Worm (Caenorhabditis elegans) whole organism, mixed stage, embryonic: ENCODE results near the gene lgx-1.

Experiments used
- bed-3 ChIP-seq: fragments of 200-800 bp; sonication (Bioruptor generic); optimal IDR thresholded peaks from 3 replicates; lab custom pipeline; 2018; ENCODE audit warnings: mild to moderate bottlenecking, missing genetic modification characterization, moderate library complexity, missing compliant biosample characterization
- blmp-1 ChIP-seq: fragments of 150-350 bp; optimal IDR thresholded peaks from 2 replicates; lab custom pipeline; 2014; ENCODE audit warnings: missing biosample characterization, missing genetic modification characterization
- ham-2 ChIP-seq: fragments of 200-800 bp; sonication (Bioruptor generic); optimal IDR thresholded peaks from 2 replicates; lab custom pipeline; 2018; ENCODE audit warnings: mild to moderate bottlenecking, missing genetic modification characterization, missing compliant biosample characterization
- hlh-1 ChIP-seq: fragments of 150-350 bp; optimal IDR thresholded peaks from 2 replicates; lab custom pipeline; 2014; ENCODE audit warnings: missing biosample characterization, missing genetic modification reagents, missing genetic modification characterization
- lin-13 ChIP-seq: fragments of 150-350 bp; optimal IDR thresholded peaks from 2 replicates; lab custom pipeline; 2014; ENCODE audit warnings: missing biosample characterization, missing genetic modification characterization
- nhr-12 ChIP-seq: fragments of 150-350 bp; optimal IDR thresholded peaks from 2 replicates; lab custom pipeline; 2014; ENCODE audit warnings: missing biosample characterization, missing genetic modification characterization
- nhr-2 ChIP-seq: fragments of 150-350 bp; optimal IDR thresholded peaks from 2 replicates; lab custom pipeline; 2014; ENCODE audit warnings: missing biosample characterization, missing genetic modification characterization
- nhr-237 ChIP-seq: fragments of 150-350 bp; optimal IDR thresholded peaks from 2 replicates; lab custom pipeline; 2014; ENCODE audit warnings: missing biosample characterization, missing genetic modification characterization
- nhr-28 ChIP-seq: fragments of 150-350 bp; optimal IDR thresholded peaks from 2 replicates; lab custom pipeline; 2014; ENCODE audit warnings: missing biosample characterization, missing genetic modification characterization
- nhr-76 ChIP-seq: sonication (generic microtip); optimal IDR thresholded peaks from 2 replicates; lab custom pipeline; 2017; ENCODE audit warnings: missing biosample characterization, missing genetic modification characterization
- tbx-8 ChIP-seq: fragments of 200-800 bp; sonication (Bioruptor generic); optimal IDR thresholded peaks from 2 replicates; lab custom pipeline; 2018; ENCODE audit warnings: mild to moderate bottlenecking, missing genetic modification characterization, moderate library complexity, missing compliant biosample characterization
- unc-39 ChIP-seq: fragments of 150-350 bp; optimal IDR thresholded peaks from 2 replicates; lab custom pipeline; 2014; ENCODE audit warnings: missing biosample characterization, missing genetic modification characterization
- ztf-11 ChIP-seq: fragments of 150-350 bp; optimal IDR thresholded peaks from 2 replicates; lab custom pipeline; 2014; ENCODE audit warnings: missing biosample characterization, missing genetic modification characterization

- TF ChIP-seq tbx-8, result no peak
- TF ChIP-seq bed-3 (GFP tag; lab: Kevin White, UChicago), result no peak
- TF ChIP-seq ham-2 (GFP tag; lab: Kevin White, UChicago), result no peak
- TF ChIP-seq unc-39 (tag; lab: Kevin White, UChicago), result no peak
- no peak for TF ChIP-seq nhr-28 (tag; lab: Kevin White, UChicago)
- TF ChIP-seq nhr-237 (tag; lab: Kevin White, UChicago), result no peak
- TF ChIP-seq nhr-12 (tag; lab: Kevin White, UChicago), result no peak
- no peak for TF ChIP-seq lin-13
- TF ChIP-seq hlh-1 (tag; lab: Kevin White, UChicago), result no peak
- no peak for TF ChIP-seq blmp-1 (tag; lab: Kevin White, UChicago)
- TF ChIP-seq ztf-11 (tag; lab: Kevin White, UChicago), result no peak
- no peak for TF ChIP-seq nhr-76
- TF ChIP-seq nhr-2 (tag; lab: Kevin White, UChicago), result no peak
Measured at ce11 chrX:5552652-5553051, 14.3 kb upstream of the lgx-1 start, which contains the start of gene ifta-1.
